Worm (Caenorhabditis elegans) whole organism, early embryonic: ENCODE data around the gene pfk-1.2.

Experiments used
- aly-1 ChIP-seq: sonication (generic microtip); optimal IDR thresholded peaks from 2 replicates; lab custom pipeline; 2016; ENCODE audit warnings: missing genetic modification characterization, missing compliant biosample characterization
- hmbx-1 ChIP-seq: sonication (generic microtip); optimal IDR thresholded peaks from 2 replicates; lab custom pipeline; 2016; ENCODE audit warnings: mild to moderate bottlenecking, missing genetic modification characterization, missing compliant biosample characterization
- hmg-4 ChIP-seq: fragments of 200-800 bp; sonication (Bioruptor generic); optimal IDR thresholded peaks from 2 replicates; lab custom pipeline; 2018; ENCODE audit warnings: mild to moderate bottlenecking, missing genetic modification characterization, missing compliant biosample characterization
- tbx-11 ChIP-seq: fragments of 200-800 bp; sonication (Bioruptor generic); IDR thresholded peaks from 2 replicates; pipeline ENCODE4 v1.3.6; 2022; ENCODE audit warnings: missing genetic modification characterization, missing compliant biosample characterization

- TF ChIP-seq aly-1 (tag; lab: Kevin White, UChicago), result no peak
- TF ChIP-seq hmbx-1 (tag; lab: Kevin White, UChicago), result no peak
- no peak for TF ChIP-seq hmg-4 (GFP tag; lab: Kevin White, UChicago)
- TF ChIP-seq tbx-11, result no peak
These were observed 37.1 kb downstream of the pfk-1.2 start, which contains the start of gene F25B3.4 for ce11 chrV:9568707-9569106.
